Worm (Caenorhabditis elegans) whole organism, late embryonic: ENCODE data around the gene F56D2.3.

Experiments used
- T23F11.4 ChIP-seq: fragments of 200-800 bp; sonication (Bioruptor generic); optimal IDR thresholded peaks from 2 replicates; lab custom pipeline; 2018; ENCODE audit warnings: mild to moderate bottlenecking, missing genetic modification characterization, missing compliant biosample characterization
- ceh-31 ChIP-seq: sonication (generic microtip); optimal IDR thresholded peaks from 2 replicates; lab custom pipeline; 2016; ENCODE audit warnings: missing genetic modification characterization, missing compliant biosample characterization
- hlh-30 ChIP-seq: sonication (generic microtip); optimal IDR thresholded peaks from 2 replicates; lab custom pipeline; 2017; ENCODE audit warnings: antibody characterized with exemption, missing genetic modification characterization, missing compliant biosample characterization; ENCODE audit not compliant: insufficient read depth
- hlh-8 ChIP-seq: sonication (generic microtip); optimal IDR thresholded peaks from 2 replicates; lab custom pipeline; 2016; ENCODE audit warnings: missing genotype, missing genetic modification characterization, missing compliant biosample characterization
- lim-6 ChIP-seq: sonication (generic microtip); optimal IDR thresholded peaks from 2 replicates; lab custom pipeline; 2016; ENCODE audit warnings: missing genetic modification characterization, missing compliant biosample characterization
- pag-3 ChIP-seq: sonication (generic microtip); optimal IDR thresholded peaks from 2 replicates; lab custom pipeline; 2016; ENCODE audit warnings: missing compliant biosample characterization, missing genetic modification characterization, borderline replicate concordance
- ref-2 ChIP-seq: sonication (generic microtip); optimal IDR thresholded peaks from 2 replicates; lab custom pipeline; 2016; ENCODE audit warnings: missing genetic modification characterization, missing compliant biosample characterization
- tbx-7 ChIP-seq: sonication (generic microtip); optimal IDR thresholded peaks from 2 replicates; lab custom pipeline; 2016; ENCODE audit warnings: missing genotype, missing genetic modification characterization, missing compliant biosample characterization
- unc-55 ChIP-seq: sonication (generic microtip); optimal IDR thresholded peaks from 2 replicates; lab custom pipeline; 2017; ENCODE audit warnings: missing biosample characterization, missing genetic modification reagents, missing genetic modification characterization

ce11 chrIII:5554884-5555500 is 29.8 kb upstream of the F56D2.3 start, which contains the start of the genes nmad-1 and hach-1:
- TF ChIP-seq pag-3 (tag; lab: Kevin White, UChicago): peak; percentile 64
- TF ChIP-seq T23F11.4 (GFP tag; lab: Kevin White, UChicago): peak; percentile 80
- no peak for TF ChIP-seq hlh-30 (tag; lab: Kevin White, UChicago)
- TF ChIP-seq lim-6 (tag; lab: Kevin White, UChicago): peak; percentile 54
- TF ChIP-seq tbx-7: peak; percentile 53
- TF ChIP-seq unc-55 (GFP tag; lab: Kevin White, UChicago): no peak
- TF ChIP-seq ceh-31 (tag; lab: Kevin White, UChicago): peak; percentile 92
- peak; percentile 92 for TF ChIP-seq hlh-8 (tag; lab: Kevin White, UChicago)
- TF ChIP-seq ref-2 (tag; lab: Kevin White, UChicago): peak; percentile 89
